Fruit fly (Drosophila melanogaster) whole organism, embryonic: Measurements from ENCODE around the gene CG7231.

ENCODE experiments used
- Antp ChIP-seq: fragments of 200-800 bp; sonication (Bioruptor generic); optimal IDR thresholded peaks from 3 replicates; lab custom pipeline; 2016; ENCODE audit warnings: missing biosample characterization, missing genetic modification characterization
- Atf3 ChIP-seq: fragments of 200-800 bp; sonication (Bioruptor generic); optimal IDR thresholded peaks from 3 replicates; lab custom pipeline; 2016; ENCODE audit warnings: missing biosample characterization, missing genetic modification characterization
- CG10267 ChIP-seq: fragments of 200-800 bp; sonication (Bioruptor generic); optimal IDR thresholded peaks from 2 replicates; lab custom pipeline; 2018; ENCODE audit warnings: missing biosample characterization, mild to moderate bottlenecking, missing genetic modification characterization, moderate library complexity
- CG10366 ChIP-seq: fragments of 200-800 bp; sonication (Bioruptor generic); IDR thresholded peaks from 2 replicates; pipeline ENCODE4 v1.3.6; 2022; ENCODE audit warnings: missing biosample characterization, missing genetic modification characterization
- CG10979 ChIP-seq: fragments of 200-800 bp; sonication (Bioruptor generic); optimal IDR thresholded peaks from 2 replicates; lab custom pipeline; 2018; ENCODE audit warnings: missing biosample characterization, mild to moderate bottlenecking, missing genetic modification characterization, moderate library complexity
- CG11085 ChIP-seq: fragments of 200-800 bp; sonication (Bioruptor generic); IDR thresholded peaks from 2 replicates; pipeline ENCODE4 v1.3.6; 2022; ENCODE audit warnings: missing biosample characterization, missing genetic modification characterization
- CG12104 ChIP-seq: fragments of 200-800 bp; sonication (Bioruptor generic); optimal IDR thresholded peaks from 3 replicates; lab custom pipeline; 2016; ENCODE audit warnings: missing biosample characterization, missing genetic modification characterization
- CG12744 ChIP-seq: fragments of 200-800 bp; sonication (Bioruptor generic); optimal IDR thresholded peaks from 2 replicates; lab custom pipeline; 2016; ENCODE audit warnings: missing biosample characterization, missing genetic modification characterization
- CG14965 ChIP-seq: fragments of 200-800 bp; sonication (Bioruptor generic); optimal IDR thresholded peaks from 2 replicates; lab custom pipeline; 2016; ENCODE audit warnings: missing biosample characterization, missing genetic modification characterization, borderline replicate concordance
- CG15479 ChIP-seq: fragments of 200-800 bp; sonication (Bioruptor generic); optimal IDR thresholded peaks from 3 replicates; lab custom pipeline; 2019; ENCODE audit warnings: missing biosample characterization, mild to moderate bottlenecking, missing genetic modification characterization, moderate library complexity
- CG17361 ChIP-seq: fragments of 200-800 bp; sonication (Bioruptor generic); IDR thresholded peaks from 3 replicates; pipeline ENCODE4 v1.3.6; 2022; ENCODE audit warnings: missing biosample characterization, missing genetic modification characterization
- CG18262 ChIP-seq: fragments of 200-800 bp; optimal IDR thresholded peaks from 3 replicates; lab custom pipeline; 2019; ENCODE audit warnings: missing biosample characterization, mild to moderate bottlenecking, missing genetic modification characterization, moderate library complexity
- CG18476 ChIP-seq: fragments of 200-800 bp; sonication (Bioruptor generic); optimal IDR thresholded peaks from 2 replicates; lab custom pipeline; 2016; ENCODE audit warnings: missing biosample characterization, mild to moderate bottlenecking, missing genetic modification characterization
- CG2712 ChIP-seq: fragments of 200-800 bp; optimal IDR thresholded peaks from 3 replicates; lab custom pipeline; 2019; ENCODE audit warnings: missing biosample characterization, mild to moderate bottlenecking, missing genetic modification characterization, moderate library complexity
- CG30403 ChIP-seq: fragments of 200-800 bp; sonication (Bioruptor generic); optimal IDR thresholded peaks from 3 replicates; lab custom pipeline; 2016; ENCODE audit warnings: missing biosample characterization, missing genetic modification characterization
- CG30431 ChIP-seq: fragments of 200-800 bp; sonication (Bioruptor generic); optimal IDR thresholded peaks from 2 replicates; lab custom pipeline; 2017; ENCODE audit warnings: missing biosample characterization, missing genetic modification characterization
- CG33213 ChIP-seq: fragments of 200-800 bp; sonication (Bioruptor generic); optimal IDR thresholded peaks from 3 replicates; lab custom pipeline; 2016; ENCODE audit warnings: missing biosample characterization, missing genetic modification characterization
- CG4282 ChIP-seq: fragments of 200-800 bp; sonication (Bioruptor generic); optimal IDR thresholded peaks from 2 replicates; lab custom pipeline; 2016; ENCODE audit warnings: missing biosample characterization, missing genetic modification characterization
- CG6175 ChIP-seq: fragments of 200-800 bp; sonication (Bioruptor generic); IDR thresholded peaks from 3 replicates; pipeline ENCODE4 v1.3.6; 2022; ENCODE audit warnings: missing biosample characterization, missing genetic modification characterization
- CG6791 ChIP-seq: fragments of 200-800 bp; sonication (Bioruptor generic); IDR thresholded peaks from 3 replicates; pipeline ENCODE4 v1.3.6; 2022; ENCODE audit warnings: missing biosample characterization, missing genetic modification characterization; ENCODE audit not compliant: partially characterized antibody
- CG7839 ChIP-seq: fragments of 200-800 bp; sonication (Bioruptor generic); optimal IDR thresholded peaks from 3 replicates; lab custom pipeline; 2018; ENCODE audit warnings: missing biosample characterization, mild to moderate bottlenecking, missing genetic modification characterization, moderate library complexity
- CG7928 ChIP-seq: fragments of 200-800 bp; sonication (Bioruptor generic); optimal IDR thresholded peaks from 2 replicates; lab custom pipeline; 2017; ENCODE audit warnings: missing biosample characterization, mild to moderate bottlenecking, missing genetic modification characterization
- CG8281 ChIP-seq: fragments of 200-800 bp; sonication (Bioruptor generic); optimal IDR thresholded peaks from 2 replicates; lab custom pipeline; 2018; ENCODE audit warnings: missing biosample characterization, mild to moderate bottlenecking, missing genetic modification characterization, moderate library complexity
- CG9437 ChIP-seq: fragments of 200-800 bp; sonication (Bioruptor generic); optimal IDR thresholded peaks from 2 replicates; lab custom pipeline; 2018; ENCODE audit warnings: missing biosample characterization, mild to moderate bottlenecking, missing genetic modification characterization
- Dp ChIP-seq: fragments of 200-800 bp; sonication (Bioruptor generic); optimal IDR thresholded peaks from 2 replicates; lab custom pipeline; 2018; ENCODE audit warnings: missing biosample characterization, mild to moderate bottlenecking, missing genetic modification characterization, moderate library complexity
- Fer3 ChIP-seq: fragments of 200-800 bp; sonication (Bioruptor generic); optimal IDR thresholded peaks from 2 replicates; lab custom pipeline; 2018; ENCODE audit warnings: missing biosample characterization, mild to moderate bottlenecking, missing genetic modification characterization, moderate library complexity
- Hsf ChIP-seq: fragments of 200-800 bp; sonication (Bioruptor generic); optimal IDR thresholded peaks from 3 replicates; lab custom pipeline; 2016; ENCODE audit warnings: missing biosample characterization, missing genetic modification characterization
- Jarid2 ChIP-seq: fragments of 200-800 bp; sonication (Bioruptor generic); optimal IDR thresholded peaks from 3 replicates; lab custom pipeline; 2017; ENCODE audit warnings: mild to moderate bottlenecking, missing biosample characterization, missing genetic modification reagents, missing genetic modification characterization
- NFAT ChIP-seq: fragments of 200-800 bp; sonication (Bioruptor generic); IDR thresholded peaks from 2 replicates; pipeline ENCODE4 v1.3.6; 2022; ENCODE audit warnings: missing biosample characterization, missing genetic modification characterization
- NfI ChIP-seq: fragments of 200-800 bp; sonication (Bioruptor generic); optimal IDR thresholded peaks from 3 replicates; lab custom pipeline; 2018; ENCODE audit warnings: missing biosample characterization, mild to moderate bottlenecking, missing genetic modification characterization, moderate library complexity
- Spps ChIP-seq: fragments of 200-800 bp; sonication (Bioruptor generic); optimal IDR thresholded peaks from 2 replicates; lab custom pipeline; 2018; ENCODE audit warnings: missing biosample characterization, mild to moderate bottlenecking, missing genetic modification characterization
- Ssrp ChIP-seq: fragments of 200-800 bp; sonication (Bioruptor generic); optimal IDR thresholded peaks from 2 replicates; lab custom pipeline; 2018; ENCODE audit warnings: missing biosample characterization, mild to moderate bottlenecking, missing genetic modification characterization, moderate library complexity
- az2 ChIP-seq: fragments of 200-800 bp; sonication (Bioruptor generic); optimal IDR thresholded peaks from 3 replicates; lab custom pipeline; 2016; ENCODE audit warnings: missing biosample characterization, missing genetic modification characterization
- cwo ChIP-seq: fragments of 200-800 bp; sonication (Bioruptor generic); optimal IDR thresholded peaks from 3 replicates; lab custom pipeline; 2017; ENCODE audit warnings: missing biosample characterization, missing genetic modification characterization, mild to moderate bottlenecking, moderate library complexity, missing genetic modification reagents
- dm ChIP-seq: fragments of 200-800 bp; sonication (Bioruptor generic); optimal IDR thresholded peaks from 3 replicates; lab custom pipeline; 2016; ENCODE audit warnings: missing biosample characterization, missing genetic modification characterization
- dpn ChIP-seq, 2 experiments: fragments of 200-800 bp; sonication (Bioruptor generic); optimal IDR thresholded peaks; 3 replicates each; lab custom pipeline; 2016; ENCODE audit warnings: missing biosample characterization in 2 of 2, missing genetic modification characterization in 2 of 2
- ewg ChIP-seq: fragments of 200-800 bp; sonication (Bioruptor generic); optimal IDR thresholded peaks from 3 replicates; lab custom pipeline; 2017; ENCODE audit warnings: mild to moderate bottlenecking, missing biosample characterization, missing genetic modification reagents, missing genetic modification characterization
- fru ChIP-seq: fragments of >200 bp; optimal IDR thresholded peaks from 2 replicates; lab custom pipeline; 2017
- gro ChIP-seq: fragments of 200-800 bp; sonication (Bioruptor generic); optimal IDR thresholded peaks from 2 replicates; lab custom pipeline; 2016; ENCODE audit warnings: missing biosample characterization, missing genetic modification characterization
- hb ChIP-seq: fragments of 200-800 bp; sonication (Bioruptor generic); IDR thresholded peaks from 3 replicates; pipeline ENCODE4 v1.3.6; 2022; ENCODE audit warnings: missing biosample characterization, missing genetic modification characterization; ENCODE audit not compliant: partially characterized antibody
- nerfin-2 ChIP-seq: fragments of 200-800 bp; sonication (Bioruptor generic); IDR thresholded peaks from 2 replicates; pipeline ENCODE4 v1.3.6; 2022; ENCODE audit warnings: missing biosample characterization, missing genetic modification characterization; ENCODE audit not compliant: partially characterized antibody
- nmo ChIP-seq: fragments of 200-800 bp; sonication (Bioruptor generic); optimal IDR thresholded peaks from 2 replicates; lab custom pipeline; 2018; ENCODE audit warnings: missing biosample characterization, mild to moderate bottlenecking, missing genetic modification characterization, moderate library complexity
- odd ChIP-seq: fragments of 200-800 bp; sonication (Bioruptor generic); optimal IDR thresholded peaks from 2 replicates; lab custom pipeline; 2017; ENCODE audit warnings: missing biosample characterization, mild to moderate bottlenecking, missing genetic modification characterization
- org-1 ChIP-seq: fragments of 200-800 bp; sonication (Bioruptor generic); optimal IDR thresholded peaks from 2 replicates; lab custom pipeline; 2017; ENCODE audit warnings: missing biosample characterization, missing genetic modification characterization
- prd ChIP-seq, 3 experiments: fragments of >200 bp in 2 of 3; fragments of 200-800 bp in 1 of 3; sonication (Bioruptor generic) in 1 of 3; optimal IDR thresholded peaks in 2 of 3; IDR thresholded peaks in 1 of 3; 2 replicates in 2 of 3; 3 replicates in 1 of 3; pipeline versions ENCODE4 v1.3.6 to Lab custom; 2017 to 2022; ENCODE audit warnings: missing biosample characterization in 1 of 3, missing genetic modification characterization in 1 of 3
- sima ChIP-seq: fragments of 200-800 bp; sonication (Bioruptor generic); optimal IDR thresholded peaks from 2 replicates; lab custom pipeline; 2016; ENCODE audit warnings: missing biosample characterization, missing genetic modification characterization
- slou ChIP-seq: fragments of 200-800 bp; sonication (Bioruptor generic); optimal IDR thresholded peaks from 3 replicates; lab custom pipeline; 2016; ENCODE audit warnings: missing biosample characterization, missing genetic modification characterization
- sug ChIP-seq: fragments of 200-800 bp; optimal IDR thresholded peaks from 2 replicates; lab custom pipeline; 2019; ENCODE audit warnings: missing biosample characterization, mild to moderate bottlenecking, missing genetic modification characterization, moderate library complexity
- wor ChIP-seq: fragments of 200-800 bp; sonication (Bioruptor generic); IDR thresholded peaks from 2 replicates; pipeline ENCODE4 v1.3.6; 2022; ENCODE audit warnings: missing biosample characterization, missing genetic modification characterization

The CG7231 gene

DNA sequence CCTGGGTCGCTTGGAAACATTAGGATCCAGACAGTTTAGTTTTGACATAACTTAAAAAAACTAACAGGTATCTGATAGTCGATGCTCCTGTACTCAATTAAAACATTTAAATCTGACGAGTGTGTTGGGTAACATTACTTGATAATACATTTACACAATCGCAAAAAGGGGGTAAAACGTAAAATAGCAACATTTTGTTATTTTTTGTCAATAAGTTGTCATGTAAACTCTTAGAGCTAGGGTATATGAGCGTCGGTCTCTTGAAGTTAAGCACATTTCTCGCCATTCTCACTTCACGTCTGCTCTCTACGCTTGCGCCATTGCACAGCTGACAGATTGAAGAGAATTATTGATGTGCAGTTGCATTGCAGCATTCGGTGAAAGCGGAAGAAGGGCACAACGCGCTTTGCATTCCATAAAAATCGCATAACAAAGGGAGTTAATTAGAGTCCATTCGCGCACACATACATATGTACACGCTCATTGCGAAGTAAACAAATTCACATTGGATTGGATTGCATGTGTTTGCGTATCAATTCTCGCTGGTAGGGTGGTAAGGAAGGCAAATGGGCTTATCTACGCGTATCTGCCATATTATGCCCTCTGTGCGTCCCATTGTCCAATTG is 1.3 kb downstream of the CG7231 start:
- no peak for TF ChIP-seq Atf3 (GFP tag; lab: Kevin White, UChicago)
- TF ChIP-seq nmo (GFP tag; lab: Kevin White, UChicago) = peak; percentile 19
- no peak for TF ChIP-seq NFAT (GFP tag; lab: Robert Waterston, UW)
- no peak for TF ChIP-seq prd (optimal IDR thresholded peaks at IDR 0.05; lab: Kevin White, UChicago)
- TF ChIP-seq prd (GFP tag; IDR thresholded peaks at IDR 0.05; lab: Robert Waterston, UW) = 0 out of 3 replicates have a peak, but pooled peaks have one; percentile 22
- TF ChIP-seq CG10267 (tag; lab: Kevin White, UChicago) = no peak
- TF ChIP-seq CG10979 (tag; lab: Kevin White, UChicago) = peak; percentile 31
- TF ChIP-seq org-1 (GFP tag; lab: Kevin White, UChicago) = no peak
- no peak for TF ChIP-seq dm
- peak; percentile 21 for TF ChIP-seq Jarid2 (GFP tag; lab: Kevin White, UChicago)
- TF ChIP-seq CG6175 = no peak
- no peak for TF ChIP-seq odd
- peak; percentile 6 for TF ChIP-seq CG14965 (GFP tag; lab: Kevin White, UChicago)
- TF ChIP-seq Hsf = peak; percentile 28
- TF ChIP-seq hb (GFP tag; lab: Robert Waterston, UW) = peak; percentile 74
- peak; percentile 28 for TF ChIP-seq CG15479 (GFP tag; lab: Kevin White, UChicago)
- TF ChIP-seq CG18476 = peak; percentile 2
- TF ChIP-seq Antp (GFP tag; lab: Kevin White, UChicago) = no peak
- peak; percentile 92 for TF ChIP-seq CG8281 (tag; lab: Kevin White, UChicago)
- no peak for TF ChIP-seq Dp (GFP tag; lab: Kevin White, UChicago)
- TF ChIP-seq Ssrp (tag; lab: Kevin White, UChicago) = peak; percentile 4
- no peak for TF ChIP-seq fru
- peak; percentile 27 for TF ChIP-seq CG30403 (GFP tag; lab: Kevin White, UChicago)
- TF ChIP-seq CG9437 (GFP tag; lab: Kevin White, UChicago) = peak; percentile 21
- peak; percentile 19 for TF ChIP-seq az2 (GFP tag; lab: Kevin White, UChicago)
- TF ChIP-seq CG4282 (GFP tag; lab: Kevin White, UChicago) = no peak
- peak; percentile 34 for TF ChIP-seq CG33213
- TF ChIP-seq sima (GFP tag; lab: Kevin White, UChicago) = no peak
- peak; percentile 64 for TF ChIP-seq nerfin-2 (GFP tag; lab: Robert Waterston, UW)
- TF ChIP-seq Fer3 (tag; lab: Kevin White, UChicago) = no peak
- TF ChIP-seq CG2712 = peak; percentile 22
- TF ChIP-seq dpn (GFP tag; optimal IDR thresholded peaks at IDR 0.05; lab: Kevin White, UChicago) = peak; percentile 27 to 31
- TF ChIP-seq CG17361 (GFP tag; lab: Robert Waterston, UW) = peak; percentile 33; the same call in 1 of the 3 replicates
- no peak for TF ChIP-seq NfI (GFP tag; lab: Kevin White, UChicago)
- TF ChIP-seq CG6791 (GFP tag; lab: Robert Waterston, UW) = peak; percentile 58; the same call in 2 of the 3 replicates
- TF ChIP-seq CG12744 = no peak
- no peak for TF ChIP-seq CG30431
- TF ChIP-seq slou (GFP tag; lab: Kevin White, UChicago) = no peak
- TF ChIP-seq CG10366 (GFP tag; lab: Robert Waterston, UW) = no peak
- no peak for TF ChIP-seq gro (GFP tag; lab: Kevin White, UChicago)
- peak; percentile 23 for TF ChIP-seq CG18262 (tag; lab: Kevin White, UChicago)
- TF ChIP-seq sug (tag; lab: Kevin White, UChicago) = no peak
- no peak for TF ChIP-seq wor (GFP tag; lab: Robert Waterston, UW)
- peak; percentile 16 for TF ChIP-seq CG7839
- peak; percentile 88 for TF ChIP-seq ewg (GFP tag; lab: Kevin White, UChicago)
- TF ChIP-seq CG12104 (GFP tag; lab: Kevin White, UChicago) = no peak
- no peak for TF ChIP-seq CG7928 (GFP tag; lab: Kevin White, UChicago)
- no peak for TF ChIP-seq Spps
- no peak for TF ChIP-seq CG11085 (GFP tag; lab: Robert Waterston, UW)
- TF ChIP-seq cwo = no peak
